Worm (Caenorhabditis elegans): ENCODE results near the gene miga-1.

DNA sequence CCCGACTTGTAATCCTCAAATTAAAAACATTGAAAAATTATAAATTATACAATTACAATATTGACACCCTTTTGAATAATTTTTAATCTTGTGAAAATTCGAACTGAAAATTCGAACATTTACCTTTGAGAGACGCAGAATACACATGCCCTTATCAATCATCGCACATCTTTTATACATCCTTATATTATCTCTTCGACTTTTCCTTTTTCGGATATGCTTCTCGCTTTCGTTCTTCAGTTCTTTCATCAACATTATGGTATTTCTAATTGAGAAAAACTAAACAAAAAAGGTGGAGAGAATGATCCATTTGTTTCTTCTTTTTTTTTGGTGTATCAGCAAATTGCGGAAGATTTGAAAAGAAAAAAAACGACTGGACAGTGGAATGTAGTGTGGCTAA lies 51.3 kb downstream of the miga-1 start:
- TF ChIP-seq zag-1 (tag; optimal IDR thresholded peaks at IDR 0.05), result no peak
- no peak for TF ChIP-seq fkh-10 (GFP tag; optimal IDR thresholded peaks at IDR 0.05)
- TF ChIP-seq egl-27 (tag; optimal IDR thresholded peaks at IDR 0.05), result no peak
- no peak for TF ChIP-seq nhr-25 (tag; optimal IDR thresholded peaks at IDR 0.05; ENCODE audit: borderline replicate concordance, insufficient read depth)
- TF ChIP-seq cey-2 (tag; optimal IDR thresholded peaks at IDR 0.05; ENCODE audit: borderline replicate concordance, insufficient read depth), result no peak
- no peak for TF ChIP-seq pha-4 (GFP tag; IDR thresholded peaks at IDR 0.05)
- TF ChIP-seq pha-4 (tag; optimal IDR thresholded peaks at IDR 0.05), result no peak
- no peak for TF ChIP-seq F49E8.2 (tag; optimal IDR thresholded peaks at IDR 0.05; ENCODE audit: borderline replicate concordance)
- no peak for TF ChIP-seq unc-62 (GFP tag; optimal IDR thresholded peaks at IDR 0.05 in 1 of 2)
- TF ChIP-seq unc-62 (tag; optimal IDR thresholded peaks at IDR 0.05), result no peak
- TF ChIP-seq nhr-11 (tag; optimal IDR thresholded peaks at IDR 0.05), result no peak

Data from whole organism, L4 larva.